Worm (Caenorhabditis elegans) whole organism, L1 larva: ENCODE measurements around the gene nhr-242.

ENCODE experiments used
- C04F5.9 ChIP-seq: sonication (generic microtip); optimal IDR thresholded peaks from 2 replicates; lab custom pipeline; 2016; ENCODE audit warnings: missing genetic modification characterization, missing compliant biosample characterization
- C16A3.4 ChIP-seq: fragments of 150-350 bp; optimal IDR thresholded peaks from 2 replicates; lab custom pipeline; 2014; ENCODE audit warnings: missing biosample characterization, missing genetic modification characterization
- C34B4.2 ChIP-seq: sonication (generic microtip); optimal IDR thresholded peaks from 2 replicates; lab custom pipeline; 2017; ENCODE audit warnings: mild to moderate bottlenecking, missing genetic modification characterization, missing compliant biosample characterization
- F16B12.6 ChIP-seq: fragments of 150-350 bp; optimal IDR thresholded peaks from 2 replicates; lab custom pipeline; 2014; ENCODE audit warnings: missing biosample characterization, missing genetic modification characterization
- ama-1 ChIP-seq: fragments of 150-350 bp; optimal IDR thresholded peaks from 2 replicates; lab custom pipeline; 2014
- blmp-1 ChIP-seq: fragments of 150-350 bp; optimal IDR thresholded peaks from 2 replicates; lab custom pipeline; 2014; ENCODE audit warnings: missing biosample characterization, missing genetic modification characterization
- ceh-63 ChIP-seq: fragments of 200-800 bp; sonication (Bioruptor generic); optimal IDR thresholded peaks from 2 replicates; lab custom pipeline; 2018; ENCODE audit warnings: mild to moderate bottlenecking, missing genetic modification characterization, missing compliant biosample characterization
- ceh-8 ChIP-seq: fragments of 200-800 bp; sonication (Bioruptor generic); optimal IDR thresholded peaks from 2 replicates; lab custom pipeline; 2018; ENCODE audit warnings: mild to moderate bottlenecking, missing genetic modification characterization, moderate library complexity, missing compliant biosample characterization
- ceh-88 ChIP-seq: fragments of 200-800 bp; sonication (Bioruptor generic); IDR thresholded peaks from 2 replicates; pipeline ENCODE4 v1.3.6; 2022; ENCODE audit warnings: missing genetic modification characterization, missing compliant biosample characterization
- ceh-90 ChIP-seq: sonication (generic microtip); optimal IDR thresholded peaks from 2 replicates; lab custom pipeline; 2016; ENCODE audit warnings: missing genetic modification characterization, missing compliant biosample characterization
- efl-3 ChIP-seq: fragments of 200-800 bp; sonication (Bioruptor generic); optimal IDR thresholded peaks from 2 replicates; lab custom pipeline; 2018; ENCODE audit warnings: mild to moderate bottlenecking, missing genetic modification characterization, missing compliant biosample characterization
- egl-13 ChIP-seq: sonication (generic microtip); optimal IDR thresholded peaks from 2 replicates; lab custom pipeline; 2016; ENCODE audit warnings: missing genotype, missing genetic modification reagents, missing genetic modification characterization, missing compliant biosample characterization
- egl-27 ChIP-seq, 2 experiments: fragments of 150-350 bp in 1 of 2; sonication (generic microtip); optimal IDR thresholded peaks; 3 replicates each; lab custom pipeline; 2017 to 2018; ENCODE audit warnings: missing biosample characterization in 2 of 2, missing genetic modification characterization in 2 of 2, missing genetic modification reagents in 2 of 2
- elt-2 ChIP-seq: sonication (generic microtip); optimal IDR thresholded peaks from 2 replicates; lab custom pipeline; 2016; ENCODE audit warnings: missing genetic modification characterization, mild to moderate bottlenecking, inconsistent platforms, missing compliant biosample characterization, missing genetic modification reagents
- fos-1 ChIP-seq: fragments of 150-350 bp; optimal IDR thresholded peaks from 2 replicates; lab custom pipeline; 2014; ENCODE audit warnings: missing biosample characterization, missing genetic modification characterization
- hlh-17 ChIP-seq: fragments of 200-800 bp; sonication (Bioruptor generic); optimal IDR thresholded peaks from 2 replicates; lab custom pipeline; 2018; ENCODE audit warnings: missing genetic modification characterization, mild to moderate bottlenecking, missing compliant biosample characterization, moderate library complexity, borderline replicate concordance
- hlh-4 ChIP-seq: sonication (generic microtip); optimal IDR thresholded peaks from 2 replicates; lab custom pipeline; 2016; ENCODE audit warnings: mild to moderate bottlenecking, missing genetic modification characterization, missing compliant biosample characterization
- hpl-2 ChIP-seq: fragments of 150-350 bp; optimal IDR thresholded peaks from 2 replicates; lab custom pipeline; 2014; ENCODE audit warnings: missing biosample characterization, missing genetic modification reagents, missing genetic modification characterization
- lin-14 ChIP-seq: fragments of 200-800 bp; sonication (Bioruptor generic); optimal IDR thresholded peaks from 2 replicates; lab custom pipeline; 2018; ENCODE audit warnings: mild to moderate bottlenecking, missing genetic modification characterization, moderate library complexity, missing compliant biosample characterization
- lin-15B ChIP-seq: fragments of 150-350 bp; sonication (generic microtip); optimal IDR thresholded peaks from 3 replicates; lab custom pipeline; 2014; ENCODE audit warnings: missing biosample characterization, missing genetic modification characterization
- lin-35 ChIP-seq, 2 experiments: fragments of 150-350 bp; optimal IDR thresholded peaks; 2 replicates each; lab custom pipeline; 2014; ENCODE audit warnings: missing biosample characterization in 2 of 2, missing genetic modification characterization in 2 of 2, missing genetic modification reagents in 2 of 2
- lir-3 ChIP-seq: sonication (generic microtip); optimal IDR thresholded peaks from 2 replicates; lab custom pipeline; 2016; ENCODE audit warnings: mild to moderate bottlenecking, missing genetic modification characterization, moderate library complexity, missing compliant biosample characterization; ENCODE audit not compliant: poor library complexity
- mdl-1 ChIP-seq, 2 experiments: fragments of 150-350 bp; optimal IDR thresholded peaks; 2 replicates each; lab custom pipeline; 2014 to 2017; ENCODE audit warnings: missing biosample characterization in 2 of 2, missing genetic modification characterization in 2 of 2, inconsistent platforms in 1 of 2
- nhr-20 ChIP-seq: sonication (generic microtip); optimal IDR thresholded peaks from 2 replicates; lab custom pipeline; 2016; ENCODE audit warnings: mild to moderate bottlenecking, missing genetic modification characterization, missing compliant biosample characterization
- nhr-28 ChIP-seq: fragments of 150-350 bp; optimal IDR thresholded peaks from 2 replicates; lab custom pipeline; 2014; ENCODE audit warnings: missing biosample characterization, missing genetic modification characterization
- nhr-71 ChIP-seq: sonication (generic microtip); optimal IDR thresholded peaks from 2 replicates; lab custom pipeline; 2016; ENCODE audit warnings: mild to moderate bottlenecking, missing genetic modification characterization, moderate library complexity, missing compliant biosample characterization
- nhr-77 ChIP-seq: fragments of 150-350 bp; optimal IDR thresholded peaks from 2 replicates; lab custom pipeline; 2014; ENCODE audit warnings: missing biosample characterization, missing genetic modification characterization
- nhr-85 ChIP-seq: sonication (generic microtip); peaks from one replicate; lab custom pipeline; 2016; ENCODE audit warnings: missing genetic modification characterization, inconsistent platforms, missing compliant biosample characterization
- nhr-90 ChIP-seq: sonication (generic microtip); optimal IDR thresholded peaks from 2 replicates; lab custom pipeline; 2016; ENCODE audit warnings: mild to moderate bottlenecking, missing genetic modification characterization, missing compliant biosample characterization; ENCODE audit not compliant: poor library complexity
- pag-3 ChIP-seq: sonication (generic microtip); optimal IDR thresholded peaks from 2 replicates; lab custom pipeline; 2017; ENCODE audit warnings: missing genetic modification characterization, mild to moderate bottlenecking, missing compliant biosample characterization, antibody characterized with exemption, borderline replicate concordance; ENCODE audit not compliant: insufficient read depth
- rnt-1 ChIP-seq: sonication (generic microtip); optimal IDR thresholded peaks from 2 replicates; lab custom pipeline; 2016; ENCODE audit warnings: mild to moderate bottlenecking, missing genetic modification characterization, moderate library complexity, missing compliant biosample characterization
- snpc-4 ChIP-seq: fragments of 150-350 bp; optimal IDR thresholded peaks from 2 replicates; lab custom pipeline; 2014; ENCODE audit warnings: missing biosample characterization, missing genetic modification characterization
- snu-23 ChIP-seq: sonication (generic microtip); optimal IDR thresholded peaks from 2 replicates; lab custom pipeline; 2016; ENCODE audit warnings: missing genetic modification characterization, missing compliant biosample characterization
- swsn-7 ChIP-seq: sonication (generic microtip); optimal IDR thresholded peaks from 2 replicates; lab custom pipeline; 2016; ENCODE audit warnings: missing genetic modification characterization, missing compliant biosample characterization
- unc-130 ChIP-seq: fragments of 150-350 bp; optimal IDR thresholded peaks from 2 replicates; lab custom pipeline; 2017; ENCODE audit warnings: missing biosample characterization, missing genetic modification characterization, inconsistent platforms
- unc-30 ChIP-seq: sonication (generic microtip); optimal IDR thresholded peaks from 2 replicates; lab custom pipeline; 2017; ENCODE audit warnings: missing biosample characterization, missing genetic modification characterization
- unc-62 ChIP-seq: fragments of 150-350 bp; optimal IDR thresholded peaks from 2 replicates; lab custom pipeline; 2014; ENCODE audit warnings: missing biosample characterization, missing genetic modification reagents, missing genetic modification characterization
- unc-86 ChIP-seq: sonication (generic microtip); optimal IDR thresholded peaks from 2 replicates; lab custom pipeline; 2016; ENCODE audit warnings: missing genetic modification characterization, missing compliant biosample characterization
- unc-98 ChIP-seq: fragments of 200-800 bp; sonication (Bioruptor generic); IDR thresholded peaks from 2 replicates; pipeline ENCODE4 v1.3.6; 2022; ENCODE audit warnings: missing genetic modification characterization, missing compliant biosample characterization
- zag-1 ChIP-seq: fragments of 150-350 bp; optimal IDR thresholded peaks from 2 replicates; lab custom pipeline; 2014; ENCODE audit warnings: missing biosample characterization, missing genetic modification characterization
- ztf-11 ChIP-seq, 2 experiments: sonication (generic microtip); optimal IDR thresholded peaks; 2 replicates each; lab custom pipeline; 2016 to 2017; ENCODE audit warnings: missing genetic modification characterization in 2 of 2, missing biosample characterization in 1 of 2, missing compliant biosample characterization in 1 of 2
- ztf-4 ChIP-seq: fragments of 150-350 bp; optimal IDR thresholded peaks from 2 replicates; lab custom pipeline; 2014; ENCODE audit warnings: missing biosample characterization, missing genetic modification characterization

nhr-242 gene

DNA sequence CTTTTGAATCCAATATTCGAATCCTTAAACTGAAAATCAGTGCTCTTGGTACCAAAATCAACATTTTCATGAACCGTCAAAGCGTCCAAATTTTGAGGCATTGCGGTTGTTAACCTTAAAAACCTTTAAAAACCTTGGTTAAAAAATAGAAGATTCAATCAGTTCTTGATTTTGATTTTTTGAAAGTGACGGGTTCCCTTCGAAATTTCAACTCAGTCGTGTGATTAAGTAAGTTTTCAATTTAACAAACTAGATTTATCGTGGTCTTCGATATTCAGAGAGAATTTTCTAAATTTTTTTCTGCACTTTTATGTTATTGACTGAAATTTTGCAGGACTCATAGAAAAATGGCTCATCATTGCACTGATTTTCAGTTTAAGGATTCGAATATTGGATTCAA is 13.1 kb downstream of the nhr-242 start, which contains the start of the genes Y69A2AR.25 and Y69A2AR.12:
Y69A2AR.25 (minus strand) TSS at position 101 of the 400 bp plus-strand sequence.
Y69A2AR.12 (plus strand) TSS at position 348 of the 400 bp plus-strand sequence.
- TF ChIP-seq unc-30 (tag; lab: Kevin White, UChicago) (no peak), C16A3.4 (tag; lab: Kevin White, UChicago) (no peak), mdl-1 (tag; optimal IDR thresholded peaks at IDR 0.05; lab: Kevin White, UChicago) (no peak), zag-1 (tag; lab: Kevin White, UChicago) (no peak), hlh-17 (GFP tag; lab: Kevin White, UChicago) (no peak), unc-130 (no peak), F16B12.6 (tag; lab: Kevin White, UChicago) (no peak), lir-3 (no peak), unc-86 (tag; lab: Kevin White, UChicago) (no peak), nhr-77 (no peak), snu-23 (GFP tag; lab: Kevin White, UChicago) (no peak), ceh-8 (GFP tag; lab: Kevin White, UChicago) (no peak), lin-15B (no peak), lin-35 (GFP tag; optimal IDR thresholded peaks at IDR 0.05; lab: Kevin White, UChicago) (no peak), unc-62 (no peak), pag-3 (tag; lab: Kevin White, UChicago) (no peak), C34B4.2 (tag; lab: Kevin White, UChicago) (no peak), ceh-90 (no peak), lin-14 (GFP tag; lab: Kevin White, UChicago) (no peak), nhr-71 (tag; lab: Kevin White, UChicago) (no peak)

DNA sequence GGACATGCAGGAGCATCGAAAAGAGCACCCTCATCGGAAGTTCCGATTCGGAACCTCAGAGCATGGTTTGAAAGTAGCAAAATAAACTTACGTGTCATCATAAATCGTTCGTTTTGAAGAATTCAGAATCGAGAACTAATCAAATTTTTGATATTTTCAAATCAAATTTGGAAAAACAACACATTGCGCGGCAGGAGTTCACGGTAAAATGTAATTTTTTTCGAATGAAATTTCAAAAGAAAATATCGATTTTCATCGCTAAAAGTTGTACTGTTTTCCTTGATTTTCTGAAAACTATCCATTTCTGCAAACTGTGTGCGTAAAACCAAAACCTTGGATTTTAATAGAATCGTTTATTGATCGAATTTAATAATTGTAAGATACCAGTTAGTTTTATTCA is 17.4 kb downstream of the nhr-242 start, which contains the start of gene Y69A2AR.24:
Y69A2AR.24 (minus strand) TSS at position 101 of the 400 bp plus-strand sequence.
- no peak for TF ChIP-seq hlh-4
- TF ChIP-seq fos-1 (tag; lab: Kevin White, UChicago), result no peak
- TF ChIP-seq nhr-28 (tag; lab: Kevin White, UChicago), result no peak
- no peak for TF ChIP-seq egl-13 (tag; lab: Kevin White, UChicago)
- TF ChIP-seq nhr-90 (tag; lab: Kevin White, UChicago), result no peak
- no peak for TF ChIP-seq swsn-7 (tag; lab: Kevin White, UChicago)
- TF ChIP-seq, all 84 proteins: peak for 0

DNA sequence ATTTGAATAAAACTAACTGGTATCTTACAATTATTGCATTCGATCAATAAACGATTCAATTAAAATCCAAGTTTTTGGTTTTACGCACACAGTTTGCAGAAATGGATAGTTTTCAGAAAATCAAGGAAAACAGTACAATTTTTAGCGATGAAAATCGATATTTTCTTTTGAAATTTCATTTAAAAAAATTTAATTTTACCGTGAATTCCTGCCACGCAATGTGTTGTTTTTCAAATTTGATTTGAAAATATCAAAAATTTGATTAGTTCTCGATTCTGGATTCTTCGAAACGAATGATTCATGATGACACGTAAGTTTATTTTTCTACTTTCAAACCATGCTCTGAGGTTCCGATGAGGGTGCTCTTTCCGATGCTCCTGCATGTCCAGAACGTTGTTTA is 19.3 kb downstream of the nhr-242 start, which contains the start of gene Y69A2AR.50:
Y69A2AR.50 (plus strand) TSS at position 301 of the 400 bp plus-strand sequence.
- TF ChIP-seq blmp-1 (tag; lab: Kevin White, UChicago) (no peak), lin-35 (GFP tag; optimal IDR thresholded peaks at IDR 0.05; lab: Kevin White, UChicago) (no peak), hlh-17 (GFP tag; lab: Kevin White, UChicago) (no peak), egl-13 (tag; lab: Kevin White, UChicago) (no peak), hlh-4 (no peak), efl-3 (GFP tag; lab: Kevin White, UChicago) (no peak)

DNA sequence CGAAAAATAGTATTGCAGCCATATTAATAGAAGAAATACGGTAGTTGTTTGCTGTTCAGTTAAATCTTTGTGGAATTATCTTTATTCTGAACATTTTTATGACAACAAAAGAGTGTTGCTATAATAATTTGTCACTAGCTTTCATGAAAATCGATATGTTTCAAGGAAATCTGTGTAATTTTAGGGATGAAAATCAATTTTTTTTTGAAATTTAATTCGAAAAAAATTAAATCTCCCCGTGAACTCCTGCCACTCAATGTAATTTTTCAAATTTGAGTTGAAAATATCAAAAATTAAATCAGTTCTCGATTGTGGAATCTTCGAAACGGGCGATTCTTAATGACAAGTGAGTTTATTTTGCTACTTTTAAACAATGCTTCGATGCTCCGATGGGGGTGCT is 20.0 kb downstream of the nhr-242 start, which contains the start of gene Y69A2AR.46:
Y69A2AR.46 (plus strand) TSS at position 301 of the 400 bp plus-strand sequence.
- no peak for TF ChIP-seq unc-130
- no peak for TF ChIP-seq hpl-2 (GFP tag; lab: Kevin White, UChicago)
- no peak for TF ChIP-seq ceh-88 (GFP tag; lab: Robert Waterston, UW)
- TF ChIP-seq C04F5.9, result no peak
- TF ChIP-seq ztf-4 (tag; lab: Kevin White, UChicago), result no peak
- no peak for TF ChIP-seq egl-27 (tag; optimal IDR thresholded peaks at IDR 0.05; lab: Kevin White, UChicago)
- TF ChIP-seq swsn-7 (tag; lab: Kevin White, UChicago), result no peak
- no peak for TF ChIP-seq unc-30 (tag; lab: Kevin White, UChicago)
- no peak for TF ChIP-seq nhr-20 (tag; lab: Kevin White, UChicago)
- no peak for TF ChIP-seq ceh-63 (GFP tag; lab: Kevin White, UChicago)
- TF ChIP-seq ama-1 (lab: Kevin White, UChicago), result no peak
- no peak for TF ChIP-seq nhr-77
- TF ChIP-seq nhr-85, result no peak
- no peak for TF ChIP-seq rnt-1 (tag; lab: Kevin White, UChicago)
- no peak for TF ChIP-seq snpc-4 (tag; lab: Kevin White, UChicago)
- TF ChIP-seq elt-2 (tag; lab: Kevin White, UChicago), result no peak
- TF ChIP-seq ztf-11 (tag; optimal IDR thresholded peaks at IDR 0.05; lab: Kevin White, UChicago), result no peak
- no peak for TF ChIP-seq unc-98 (GFP tag; lab: Robert Waterston, UW)
